Fruit fly (Drosophila melanogaster): Measurements from ENCODE around the gene sloth1.

The sloth1 gene

dm6 chrX:7011063-7011743 lies at the start of gene sloth1, which contains the start of the genes cm and sloth2:
Gene sloth1 (plus strand): TSS chrX:7011357.
Gene cm (minus strand): TSS chrX:7011145.
Gene sloth2 (plus strand): TSS chrX:7011357.
- TF ChIP-seq noc (tag; optimal IDR thresholded peaks at IDR 0.05) = peak; percentile 85

DNA sequence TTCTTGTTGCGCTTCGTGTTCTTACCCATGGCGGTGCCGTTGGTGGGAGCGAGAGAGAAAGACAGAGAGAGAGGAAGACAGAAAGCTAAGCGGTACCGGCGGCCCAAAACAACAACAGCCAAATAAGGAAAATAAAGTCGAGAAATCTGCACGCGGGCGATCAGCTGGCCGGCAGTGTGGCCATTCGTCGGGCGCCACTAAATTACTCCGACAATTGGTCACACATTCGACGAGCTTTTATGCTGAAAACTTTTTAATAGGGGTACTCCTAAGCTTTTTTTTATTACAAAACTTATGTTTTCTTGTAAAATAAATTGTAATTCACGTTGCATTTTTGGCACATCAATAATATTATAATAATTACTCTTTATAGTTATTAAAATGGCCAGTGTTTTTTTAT lies 42.6 kb upstream of the sloth1 start, which contains the start of gene Setd3:
Setd3 (minus strand) TSS at position 187 of the 400 bp plus-strand sequence.
- no peak for TF ChIP-seq noc (tag; optimal IDR thresholded peaks at IDR 0.05)

DNA sequence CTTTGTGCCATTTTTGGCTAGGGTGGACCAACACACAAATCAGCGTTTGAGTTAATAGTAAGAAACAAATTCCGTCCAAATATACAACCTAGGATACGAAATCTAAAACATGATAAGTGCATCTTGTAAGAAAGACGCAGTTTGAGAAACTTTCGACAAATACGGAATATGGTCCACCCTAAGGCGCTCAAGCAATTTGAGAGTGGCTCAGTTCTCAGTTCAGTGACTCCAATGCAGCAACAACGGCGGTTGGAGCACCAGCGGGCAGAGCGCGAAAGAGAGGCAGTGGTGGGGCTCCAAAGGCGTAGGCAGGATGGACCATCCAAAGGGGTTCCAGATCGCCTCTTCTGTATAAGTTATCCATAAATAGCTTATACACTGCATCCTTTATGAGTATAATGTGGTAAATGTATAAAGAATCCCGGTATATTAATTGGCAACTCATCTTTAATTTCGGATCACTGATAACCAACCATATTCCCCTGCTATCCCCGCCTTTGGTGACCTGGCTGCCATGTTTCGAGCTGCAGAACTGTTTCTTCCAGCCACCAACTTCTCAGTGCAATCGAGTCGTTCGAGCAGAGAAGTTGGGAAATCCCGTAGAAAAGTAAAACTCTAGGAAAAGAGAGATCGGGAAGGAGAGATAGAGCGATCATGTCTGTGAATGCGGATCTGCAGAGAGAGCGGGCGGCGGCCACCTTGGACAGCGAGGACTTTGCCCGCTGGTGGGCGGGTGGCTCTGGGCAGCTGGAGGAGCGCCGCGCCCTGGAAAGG lies 41.6 kb upstream of the sloth1 start, which contains the start of gene CG4586:
CG4586 (plus strand) TSS at position 555 of the 774 bp plus-strand sequence.
- peak; percentile 99 for TF ChIP-seq noc (tag; optimal IDR thresholded peaks at IDR 0.05)

- no peak for TF ChIP-seq noc (tag; optimal IDR thresholded peaks at IDR 0.05)
Measured at dm6 chrX:6973340-6973739, 37.8 kb upstream of the sloth1 start, which contains the start of gene CG3040. Gene CG3040 (minus strand): TSS chrX:6973393.

dm6 chrX:6974221-6974620 lies 36.9 kb upstream of the sloth1 start:
- no peak for TF ChIP-seq noc (tag; optimal IDR thresholded peaks at IDR 0.05)

dm6 chrX:6976364-6976763 lies 34.8 kb upstream of the sloth1 start:
- TF ChIP-seq noc (tag; optimal IDR thresholded peaks at IDR 0.05) = no peak

dm6 chrX:6976911-6977310 lies 34.2 kb upstream of the sloth1 start:
- no peak for TF ChIP-seq noc (tag; optimal IDR thresholded peaks at IDR 0.05)

- TF ChIP-seq noc (tag; optimal IDR thresholded peaks at IDR 0.05) = no peak
Measured at dm6 chrX:6981470-6981952, 29.6 kb upstream of the sloth1 start.

- TF ChIP-seq noc (tag; optimal IDR thresholded peaks at IDR 0.05) = peak; percentile 19
Measured at dm6 chrX:6982054-6982453, 29.1 kb upstream of the sloth1 start.

DNA sequence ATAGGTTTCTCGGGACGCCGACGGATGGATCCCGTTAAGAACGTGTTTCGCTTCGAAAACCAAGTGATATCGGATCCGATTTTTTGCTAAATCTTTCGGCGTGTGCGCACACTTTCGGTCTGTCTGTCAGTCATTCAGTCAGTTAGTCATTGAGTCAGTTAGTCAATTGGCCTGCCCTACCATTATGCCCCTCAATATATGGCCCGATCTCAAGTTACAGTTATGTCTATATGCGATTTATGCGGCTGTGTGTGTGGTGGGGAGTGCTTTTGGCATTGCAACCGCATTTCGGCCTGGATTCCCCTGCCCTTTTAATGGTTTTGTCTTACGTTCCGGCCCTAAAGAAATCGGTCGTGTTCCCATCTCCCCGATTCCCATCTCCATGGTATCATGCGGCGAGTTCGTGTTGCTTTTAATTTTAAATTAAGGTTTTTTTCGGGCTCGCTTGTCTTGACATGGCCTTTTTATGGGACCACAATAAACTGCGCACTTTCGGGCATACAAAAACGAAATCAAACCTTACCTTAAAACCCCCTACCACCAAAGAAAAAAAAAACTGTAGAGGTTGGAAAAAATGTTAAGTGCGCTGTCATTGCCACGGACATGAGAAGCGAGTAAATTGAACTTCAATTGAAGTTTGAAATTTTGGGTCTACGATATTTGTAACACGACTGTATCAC lies 28.3 kb upstream of the sloth1 start:
- no peak for TF ChIP-seq noc (tag; optimal IDR thresholded peaks at IDR 0.05)

DNA sequence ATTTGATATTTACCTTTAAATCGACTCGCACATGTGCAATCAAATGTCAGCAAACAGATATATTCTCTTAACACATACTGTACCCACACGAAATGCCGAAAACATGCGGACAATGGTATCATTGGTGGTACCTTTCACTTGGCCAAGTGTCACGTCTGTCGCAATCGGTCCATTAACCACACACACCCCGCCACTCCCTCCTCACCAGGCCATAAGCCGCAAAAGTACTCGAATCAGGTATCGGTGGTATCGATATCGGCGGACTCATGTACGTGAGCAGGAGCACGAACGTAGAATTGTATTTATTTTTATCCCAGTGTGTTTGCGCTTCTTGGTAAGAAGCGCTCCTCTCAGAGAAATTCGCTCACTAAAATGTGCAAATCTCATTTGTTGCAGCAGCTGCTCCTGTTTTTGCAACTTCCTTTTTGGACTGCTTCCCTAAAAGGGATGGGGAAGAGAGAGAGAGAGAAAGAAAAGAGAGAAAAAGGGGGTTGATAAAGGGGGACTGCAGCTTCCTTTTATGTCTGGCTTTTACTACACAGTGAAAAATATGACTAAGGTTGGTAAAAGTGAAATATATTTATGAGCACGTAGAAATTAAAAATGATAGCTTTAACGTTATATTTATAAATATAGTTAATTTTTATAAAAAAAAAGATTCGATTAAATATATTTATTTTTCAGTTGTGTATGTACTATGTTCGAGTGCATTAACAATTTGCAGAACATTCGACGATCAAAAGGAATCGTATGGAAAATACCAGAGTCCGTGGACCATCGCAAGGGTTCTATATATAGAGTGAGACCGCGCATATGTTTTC lies 27.4 kb upstream of the sloth1 start:
- TF ChIP-seq noc (tag; optimal IDR thresholded peaks at IDR 0.05) = no peak

dm6 chrX:6985182-6985851 lies 25.8 kb upstream of the sloth1 start:
- peak; percentile 88 for TF ChIP-seq noc (tag; optimal IDR thresholded peaks at IDR 0.05)

- TF ChIP-seq noc (tag; optimal IDR thresholded peaks at IDR 0.05) = no peak
Measured at dm6 chrX:6985980-6986827, 25.0 kb upstream of the sloth1 start, which contains the start of gene bou. Gene bou (plus strand): TSS chrX:6986486.

dm6 chrX:6987091-6987490 lies 24.1 kb upstream of the sloth1 start:
- TF ChIP-seq noc (tag; optimal IDR thresholded peaks at IDR 0.05) = no peak

Data from whole organism, larva.